Worm (Caenorhabditis elegans): ENCODE results near the gene Y47D7A.17.

Y47D7A.17 gene

ce11 chrV:4435411-4435981 lies 23.9 kb upstream of the Y47D7A.17 start, which contains the start of gene Y47D7A.13:
TSS of gene Y47D7A.13 (minus strand) at chrV:4435927.
- TF ChIP-seq ces-1 (GFP tag; optimal IDR thresholded peaks at IDR 0.05) (no peak), hlh-1 (tag; optimal IDR thresholded peaks at IDR 0.05) (no peak), sem-2 (GFP tag; optimal IDR thresholded peaks at IDR 0.05) (peak; percentile 8), lin-32 (GFP tag; optimal IDR thresholded peaks at IDR 0.05) (no peak), zip-8 (tag; optimal IDR thresholded peaks at IDR 0.05) (no peak), sptf-1 (tag; optimal IDR thresholded peaks at IDR 0.05) (no peak), elt-3 (tag; optimal IDR thresholded peaks at IDR 0.05) (no peak), flh-1 (GFP tag; optimal IDR thresholded peaks at IDR 0.05) (no peak)

- no peak for TF ChIP-seq lsy-2 (tag; optimal IDR thresholded peaks at IDR 0.05)
- no peak for TF ChIP-seq blmp-1 (tag; optimal IDR thresholded peaks at IDR 0.05)
- no peak for TF ChIP-seq nhr-28 (tag; optimal IDR thresholded peaks at IDR 0.05)
- no peak for TF ChIP-seq mab-5 (tag; optimal IDR thresholded peaks at IDR 0.05)
- TF ChIP-seq elt-3 (tag; optimal IDR thresholded peaks at IDR 0.05), result no peak
- TF ChIP-seq snpc-4 (tag; optimal IDR thresholded peaks at IDR 0.05), result no peak
- no peak for TF ChIP-seq cnd-1 (tag; optimal IDR thresholded peaks at IDR 0.05)
- TF ChIP-seq unc-120 (tag; optimal IDR thresholded peaks at IDR 0.05; ENCODE audit: poor library complexity, severe bottlenecking), result no peak
- TF ChIP-seq ceh-83 (GFP tag; optimal IDR thresholded peaks at IDR 0.05), result no peak
- no peak for TF ChIP-seq tbx-8 (GFP tag; optimal IDR thresholded peaks at IDR 0.05)
- no peak for TF ChIP-seq ceh-39 (tag; optimal IDR thresholded peaks at IDR 0.05)
- no peak for TF ChIP-seq M03D4.4 (tag; optimal IDR thresholded peaks at IDR 0.05)
- TF ChIP-seq lin-32 (GFP tag; optimal IDR thresholded peaks at IDR 0.05), result no peak
- TF ChIP-seq unc-62 (GFP tag; optimal IDR thresholded peaks at IDR 0.05), result no peak
- no peak for TF ChIP-seq unc-39 (tag; optimal IDR thresholded peaks at IDR 0.05)
- TF ChIP-seq mls-2 (tag; optimal IDR thresholded peaks at IDR 0.05), result no peak
- no peak for TF ChIP-seq ham-2 (GFP tag; optimal IDR thresholded peaks at IDR 0.05)
Observed at ce11 chrV:4432783-4433237, 21.2 kb upstream of the Y47D7A.17 start, which contains the start of gene Y47D7A.15. TSS of gene Y47D7A.15 (minus strand) at chrV:4433187.

ce11 chrV:4429576-4429975 lies 18.0 kb upstream of the Y47D7A.17 start, which contains the start of gene Y47D7A.12:
TSS of gene Y47D7A.12 (minus strand) at chrV:4429676.
- TF ChIP-seq lsy-2 (tag; optimal IDR thresholded peaks at IDR 0.05) (no peak), nhr-76 (tag; optimal IDR thresholded peaks at IDR 0.05) (no peak), ceh-43 (GFP tag; optimal IDR thresholded peaks at IDR 0.05) (no peak)

- TF ChIP-seq lin-13 (tag; optimal IDR thresholded peaks at IDR 0.05) (no peak), cnd-1 (tag; optimal IDR thresholded peaks at IDR 0.05) (no peak), mls-2 (tag; optimal IDR thresholded peaks at IDR 0.05) (no peak)
Observed at ce11 chrV:4428202-4428601, 16.6 kb upstream of the Y47D7A.17 start, which contains the start of gene Y47D7A.11. TSS of gene Y47D7A.11 (minus strand) at chrV:4428302.

- TF ChIP-seq nhr-237 (tag; optimal IDR thresholded peaks at IDR 0.05) (no peak), unc-39 (tag; optimal IDR thresholded peaks at IDR 0.05) (no peak), nhr-28 (tag; optimal IDR thresholded peaks at IDR 0.05) (no peak), sptf-1 (tag; optimal IDR thresholded peaks at IDR 0.05) (no peak), drap-1 (GFP tag; optimal IDR thresholded peaks at IDR 0.05) (no peak), ces-1 (GFP tag; optimal IDR thresholded peaks at IDR 0.05) (no peak), ceh-83 (GFP tag; optimal IDR thresholded peaks at IDR 0.05) (no peak), mls-2 (tag; optimal IDR thresholded peaks at IDR 0.05) (no peak), elt-1 (tag; optimal IDR thresholded peaks at IDR 0.05; ENCODE audit: borderline replicate concordance, insufficient read depth) (no peak), hlh-1 (tag; optimal IDR thresholded peaks at IDR 0.05) (no peak), nhr-12 (tag; optimal IDR thresholded peaks at IDR 0.05) (no peak)
Observed at ce11 chrV:4423860-4424401, 12.3 kb upstream of the Y47D7A.17 start, which contains the start of the genes Y47D7A.9 and Y47D7A.19. TSS of gene Y47D7A.9 (minus strand) at chrV:4423960. TSS of gene Y47D7A.19 (plus strand) at chrV:4424351.

Data from whole organism, mixed stage, embryonic.